Worm (Caenorhabditis elegans): Measurements from ENCODE around the gene sra-9.

sra-9 gene

DNA sequence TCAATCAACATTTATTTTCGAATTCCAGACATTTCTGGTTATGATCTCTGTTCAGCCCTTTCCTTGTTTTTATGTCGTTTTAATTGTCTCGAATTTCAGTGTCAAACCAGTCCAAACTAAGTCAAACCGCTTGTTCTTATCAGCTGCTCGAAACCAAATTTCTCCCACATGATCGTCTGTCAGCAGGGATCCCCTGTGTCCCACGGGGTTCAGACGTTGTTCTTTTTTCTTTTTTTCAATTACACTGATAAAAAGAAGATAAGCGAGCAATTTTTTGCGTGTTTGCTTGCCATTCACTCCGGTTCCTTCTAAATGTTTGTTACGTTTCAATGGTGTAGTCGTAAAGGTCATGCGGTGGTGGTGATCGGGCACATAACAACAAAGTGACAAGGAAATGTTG lies 30.2 kb upstream of the sra-9 start:
- TF ChIP-seq nhr-71 (tag; optimal IDR thresholded peaks at IDR 0.05), result peak; percentile 51
- no peak for TF ChIP-seq efl-1 (optimal IDR thresholded peaks at IDR 0.05)
- peak in 1 of 2 experiments; percentile 57 for TF ChIP-seq efl-1 (GFP tag; optimal IDR thresholded peaks at IDR 0.05 in 1 of 2)
- peak in 1 of 2 experiments; percentile 48 for TF ChIP-seq mdl-1 (tag; optimal IDR thresholded peaks at IDR 0.05)
- TF ChIP-seq lsy-2 (tag; optimal IDR thresholded peaks at IDR 0.05), result peak in 1 of 2 experiments; percentile 7
- TF ChIP-seq mep-1 (tag; optimal IDR thresholded peaks at IDR 0.05), result no peak
- TF ChIP-seq elt-2 (tag; optimal IDR thresholded peaks at IDR 0.05), result peak; percentile 97
- TF ChIP-seq jun-1 (tag; optimal IDR thresholded peaks at IDR 0.05), result peak; percentile 21
- TF ChIP-seq nhr-90 (tag; optimal IDR thresholded peaks at IDR 0.05; ENCODE audit: poor library complexity), result peak; percentile 23
- no peak for TF ChIP-seq nhr-47 (tag; optimal IDR thresholded peaks at IDR 0.05)
- TF ChIP-seq nhr-19 (GFP tag; conservative IDR thresholded peaks at IDR 0.05), result 0 out of 2 replicates have a peak, but pooled peaks have one; percentile 12
- peak in 1 of 2 experiments; percentile 50 for TF ChIP-seq lin-35 (GFP tag; optimal IDR thresholded peaks at IDR 0.05)
- no peak for TF ChIP-seq skn-1 (tag; optimal IDR thresholded peaks at IDR 0.05)
- TF ChIP-seq hlh-17 (GFP tag; optimal IDR thresholded peaks at IDR 0.05; ENCODE audit: borderline replicate concordance), result no peak

DNA sequence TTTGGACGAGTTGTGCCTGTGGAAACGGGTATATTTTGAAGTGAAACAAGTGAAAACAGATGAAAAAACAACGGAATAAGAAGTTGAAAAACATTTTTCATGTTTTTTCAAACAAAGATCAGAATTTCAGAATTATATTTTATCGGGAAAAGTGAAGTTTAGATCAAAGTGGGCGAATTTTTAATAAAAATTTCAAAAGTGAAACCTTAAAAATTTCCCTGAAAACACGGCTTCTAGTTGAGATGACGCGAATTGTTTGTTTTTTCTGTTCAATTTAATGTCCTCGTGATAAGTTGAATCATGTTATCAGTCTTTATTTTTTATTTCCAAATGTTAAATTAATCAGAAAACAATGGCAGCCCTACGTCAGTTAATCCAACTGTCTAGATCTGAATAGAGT lies 24.9 kb upstream of the sra-9 start, which contains the start of gene gcy-3:
Gene gcy-3, minus strand, starts transcription at position 101 of the 400 bp plus-strand sequence.
- TF ChIP-seq ceh-90 (tag; optimal IDR thresholded peaks at IDR 0.05), result no peak
- no peak for TF ChIP-seq blmp-1 (tag; optimal IDR thresholded peaks at IDR 0.05)
- TF ChIP-seq nhr-28 (tag; optimal IDR thresholded peaks at IDR 0.05), result no peak

DNA sequence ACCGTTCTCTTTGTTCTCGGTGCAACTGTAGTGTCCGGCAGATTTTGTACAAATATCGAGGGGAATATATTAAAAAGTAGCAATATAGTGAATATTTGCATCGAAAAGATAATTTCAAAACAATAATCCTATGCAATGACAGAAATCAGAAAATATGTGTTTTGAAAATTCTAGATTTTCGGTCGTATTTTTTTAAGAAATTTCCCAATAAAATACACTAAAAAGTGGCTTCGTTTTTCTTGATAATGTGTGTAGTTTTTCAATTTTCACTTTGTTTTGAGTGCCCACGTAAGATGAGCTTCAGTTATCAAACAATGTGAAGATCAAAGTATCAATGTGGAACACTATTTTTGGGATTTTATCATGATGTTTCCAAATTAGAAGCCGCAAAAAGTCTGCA lies 15.3 kb upstream of the sra-9 start, which contains the start of gene gcy-1:
Gene gcy-1, minus strand, starts transcription at position 101 of the 400 bp plus-strand sequence.
- no peak for TF ChIP-seq unc-30 (tag; optimal IDR thresholded peaks at IDR 0.05)
- no peak for TF ChIP-seq dpl-1 (GFP tag; optimal IDR thresholded peaks at IDR 0.05)
- no peak for TF ChIP-seq irx-1 (tag; optimal IDR thresholded peaks at IDR 0.05)
- TF ChIP-seq ceh-63 (GFP tag; optimal IDR thresholded peaks at IDR 0.05), result no peak
- no peak for TF ChIP-seq nhr-47 (tag; optimal IDR thresholded peaks at IDR 0.05)
- TF ChIP-seq C04F5.9 (tag; optimal IDR thresholded peaks at IDR 0.05), result no peak
- TF ChIP-seq unc-62 (GFP tag; optimal IDR thresholded peaks at IDR 0.05), result no peak
- TF ChIP-seq aly-2 (tag; optimal IDR thresholded peaks at IDR 0.05), result no peak
- TF ChIP-seq mep-1 (tag; optimal IDR thresholded peaks at IDR 0.05), result no peak
- TF ChIP-seq sox-4 (tag; optimal IDR thresholded peaks at IDR 0.05), result no peak
- no peak for TF ChIP-seq zag-1 (tag; optimal IDR thresholded peaks at IDR 0.05)
- TF ChIP-seq lin-14 (GFP tag; optimal IDR thresholded peaks at IDR 0.05), result no peak
- TF ChIP-seq nhr-12 (tag; optimal IDR thresholded peaks at IDR 0.05), result no peak
- no peak for TF ChIP-seq nhr-90 (tag; optimal IDR thresholded peaks at IDR 0.05; ENCODE audit: poor library complexity)
- no peak for TF ChIP-seq nhr-71 (tag; optimal IDR thresholded peaks at IDR 0.05)
- TF ChIP-seq nhr-76 (tag; optimal IDR thresholded peaks at IDR 0.05), result no peak
- no peak for TF ChIP-seq zip-4 (GFP tag; optimal IDR thresholded peaks at IDR 0.05)
- TF ChIP-seq hlh-17 (GFP tag; optimal IDR thresholded peaks at IDR 0.05; ENCODE audit: borderline replicate concordance), result no peak

DNA sequence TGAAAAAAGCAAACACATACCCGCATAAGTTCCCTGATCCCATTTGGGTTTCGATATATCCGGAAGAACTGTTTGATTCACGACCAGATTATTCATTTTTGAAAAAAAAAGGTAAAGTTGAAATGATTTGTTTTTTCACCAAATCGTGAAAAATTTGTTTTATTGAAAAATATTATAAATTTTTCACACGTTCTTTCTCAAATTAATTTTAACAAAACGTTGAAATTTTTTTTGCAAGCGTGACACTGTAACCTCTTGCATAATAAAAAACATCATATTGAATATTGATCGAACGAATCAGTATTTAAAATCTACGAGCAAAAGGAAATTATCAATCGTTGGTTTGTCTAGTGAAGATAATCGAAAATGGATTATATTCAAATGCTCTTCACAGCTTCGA lies 13.3 kb upstream of the sra-9 start, which contains the start of the genes sfxn-1.1 and AH6.3:
Gene sfxn-1.1, minus strand, starts transcription at position 101 of the 400 bp plus-strand sequence.
Gene AH6.3, plus strand, starts transcription at position 275 of the 400 bp plus-strand sequence.
- TF ChIP-seq efl-1 (optimal IDR thresholded peaks at IDR 0.05) (no peak), efl-1 (GFP tag; optimal IDR thresholded peaks at IDR 0.05 in 1 of 2) (no peak), C34B4.2 (tag; optimal IDR thresholded peaks at IDR 0.05) (no peak), sptf-1 (tag; optimal IDR thresholded peaks at IDR 0.05) (no peak), pax-3 (tag; optimal IDR thresholded peaks at IDR 0.05) (no peak), C16A3.4 (tag; optimal IDR thresholded peaks at IDR 0.05) (no peak)

DNA sequence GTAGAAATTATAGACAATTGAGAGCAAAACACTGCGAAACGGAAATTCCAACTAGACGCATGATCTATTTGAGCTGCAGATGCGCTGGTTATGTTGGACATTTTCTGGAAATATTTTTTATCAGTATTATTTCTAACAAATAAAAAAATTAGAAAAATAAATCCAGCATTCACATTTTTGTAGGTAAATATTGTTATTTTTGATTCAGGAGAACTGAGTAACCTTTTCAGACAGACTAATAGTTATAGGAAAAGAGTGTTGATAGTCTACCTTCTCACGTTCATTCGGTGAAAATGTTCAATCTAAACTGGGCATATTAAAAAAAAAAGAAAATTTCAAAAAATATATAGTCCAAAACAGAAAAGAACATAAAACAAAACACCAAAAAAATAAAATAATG lies 10.5 kb upstream of the sra-9 start, which contains the start of gene sra-1:
Gene sra-1, minus strand, starts transcription at position 101 of the 400 bp plus-strand sequence.
- TF ChIP-seq efl-1 (optimal IDR thresholded peaks at IDR 0.05) (no peak), efl-1 (GFP tag; optimal IDR thresholded peaks at IDR 0.05 in 1 of 2) (no peak), Y116A8C.19 (tag; optimal IDR thresholded peaks at IDR 0.05; ENCODE audit: borderline replicate concordance) (no peak), aha-1 (tag; optimal IDR thresholded peaks at IDR 0.05) (no peak), pag-3 (tag; optimal IDR thresholded peaks at IDR 0.05; ENCODE audit: borderline replicate concordance, insufficient read depth) (no peak), irx-1 (tag; optimal IDR thresholded peaks at IDR 0.05) (no peak), pax-3 (tag; optimal IDR thresholded peaks at IDR 0.05) (no peak), vab-15 (tag; optimal IDR thresholded peaks at IDR 0.05) (no peak), ceh-90 (tag; optimal IDR thresholded peaks at IDR 0.05) (no peak), nhr-19 (GFP tag; conservative IDR thresholded peaks at IDR 0.05) (no peak), lin-13 (GFP tag; optimal IDR thresholded peaks at IDR 0.05) (no peak)

Data from whole organism, L1 larva.